Worm (Caenorhabditis elegans) whole organism, midembryonic: Measurements from ENCODE around the gene rps-16.
"Not testable (repeated sequence)": the region's sequence is repeated elsewhere in the genome, so short reads cannot be mapped to it uniquely, and the experiment has no call there.

Source experiments
- T22C8.4 ChIP-seq: fragments of 200-800 bp; sonication (Bioruptor generic); IDR thresholded peaks from 2 replicates; pipeline ENCODE4 v1.3.6; 2022; ENCODE audit warnings: missing genetic modification characterization, missing compliant biosample characterization
- cog-1 ChIP-seq: sonication (generic microtip); optimal IDR thresholded peaks from 2 replicates; lab custom pipeline; 2016; ENCODE audit warnings: missing genetic modification characterization, missing compliant biosample characterization
- flt-1 ChIP-seq: fragments of 200-800 bp; sonication (Bioruptor generic); IDR thresholded peaks from 2 replicates; pipeline ENCODE4 v1.3.6; 2022; ENCODE audit warnings: missing genetic modification characterization, missing compliant biosample characterization
- klf-2 ChIP-seq: fragments of 200-800 bp; sonication (Bioruptor generic); conservative IDR thresholded peaks from 2 replicates; pipeline ENCODE4 v1.3.6; 2022; ENCODE audit warnings: missing genetic modification reagents, missing genetic modification characterization, missing compliant biosample characterization
- med-1 ChIP-seq: sonication (generic microtip); optimal IDR thresholded peaks from 2 replicates; lab custom pipeline; 2017; ENCODE audit warnings: missing genetic modification characterization, mild to moderate bottlenecking, missing compliant biosample characterization, antibody characterized with exemption, missing genetic modification reagents; ENCODE audit not compliant: insufficient read depth
- ref-1 ChIP-seq: fragments of 200-800 bp; sonication (Bioruptor generic); conservative IDR thresholded peaks from 2 replicates; pipeline ENCODE4 v1.3.6; 2022; ENCODE audit warnings: missing genetic modification reagents, missing genetic modification characterization, missing compliant biosample characterization
- tab-1 ChIP-seq: fragments of 200-800 bp; sonication (Bioruptor generic); IDR thresholded peaks from 2 replicates; pipeline ENCODE4 v1.3.6; 2022; ENCODE audit warnings: missing genetic modification characterization, missing compliant biosample characterization
- ztf-23 ChIP-seq: fragments of 200-800 bp; sonication (Bioruptor generic); IDR thresholded peaks from 2 replicates; pipeline ENCODE4 v1.3.6; 2022; ENCODE audit warnings: missing genetic modification reagents, missing genetic modification characterization, missing compliant biosample characterization
- ztf-29 ChIP-seq: fragments of 200-800 bp; sonication (Bioruptor generic); IDR thresholded peaks from 2 replicates; pipeline ENCODE4 v1.3.6; 2022; ENCODE audit warnings: missing genetic modification reagents, missing genetic modification characterization, missing compliant biosample characterization

The rps-16 gene

DNA sequence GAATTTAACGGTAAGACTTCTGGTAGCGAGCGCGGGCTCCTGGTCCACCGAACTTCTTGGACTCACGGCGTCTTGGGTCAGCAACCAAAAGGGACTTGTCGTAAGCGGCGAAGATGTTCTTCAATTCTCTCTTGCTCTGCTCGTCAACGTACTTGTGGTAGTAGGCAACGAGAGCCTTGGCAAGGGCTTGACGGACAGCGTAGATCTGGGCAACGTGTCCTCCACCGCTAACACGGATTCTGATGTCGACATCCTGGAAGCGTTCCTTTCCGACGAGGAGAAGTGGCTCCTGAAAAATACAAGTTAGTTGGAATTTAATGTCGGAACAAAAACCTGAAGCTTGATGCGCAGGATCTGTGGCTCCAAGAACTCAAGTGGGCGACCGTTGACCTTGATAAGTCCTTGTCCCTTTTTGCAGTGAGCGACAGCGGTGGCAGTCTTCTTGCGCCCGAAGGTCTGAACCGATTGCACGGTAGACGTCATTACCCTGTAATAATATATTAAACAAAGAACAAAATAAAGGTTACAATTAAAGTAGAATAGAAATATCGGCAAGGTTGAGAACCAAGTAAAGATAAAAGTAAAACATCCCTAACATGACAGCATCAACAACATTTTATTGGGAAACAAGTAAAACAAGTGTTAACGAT is at the start of gene rps-16:
Gene rps-16 (minus strand): TSS at position 487 of the 650 bp plus-strand sequence.
- TF ChIP-seq tab-1 (GFP tag; lab: Robert Waterston, UW) (no peak), flt-1 (GFP tag; lab: Robert Waterston, UW) (0 out of 2 replicates have a peak, but pooled peaks have one; percentile 6)

DNA sequence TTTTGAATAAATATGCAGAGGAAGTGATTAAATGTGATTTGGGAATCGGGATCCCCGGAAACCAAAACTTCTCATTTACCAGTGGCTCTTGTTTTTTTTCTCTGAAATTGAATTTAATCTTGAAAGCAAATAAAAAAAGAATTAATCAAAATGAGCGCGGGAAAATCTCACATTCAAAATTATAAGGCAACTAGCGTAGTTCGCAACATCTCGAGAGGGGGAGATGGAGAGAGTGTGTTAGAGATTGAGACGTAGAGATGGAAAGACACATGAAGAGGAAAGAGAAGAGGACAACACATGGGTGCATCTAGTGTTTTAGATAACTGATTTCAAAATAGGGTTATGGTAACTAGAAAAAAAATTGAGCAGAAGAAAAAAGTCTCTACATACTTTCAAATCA is 47.8 kb upstream of the rps-16 start, which contains the start of gene sdc-3:
Gene sdc-3 (minus strand): TSS at position 101 of the 400 bp plus-strand sequence.
- no peak for TF ChIP-seq med-1
- TF ChIP-seq klf-2: no peak
- no peak for TF ChIP-seq tab-1 (GFP tag; lab: Robert Waterston, UW)
- TF ChIP-seq flt-1 (GFP tag; lab: Robert Waterston, UW): no peak
- TF ChIP-seq cog-1 (tag; lab: Kevin White, UChicago): no peak
- TF ChIP-seq T22C8.4 (GFP tag; lab: Robert Waterston, UW): no peak
- no peak for TF ChIP-seq ztf-23

- not testable (repeated sequence) for TF ChIP-seq ref-1 (GFP tag; lab: Robert Waterston, UW); tab-1 (GFP tag; lab: Robert Waterston, UW); med-1
Observed at ce11 chrV:15036769-15037168, 36.4 kb upstream of the rps-16 start, which contains the start of gene melo-3. melo-3 (minus strand) TSS chrV:15036869.

DNA sequence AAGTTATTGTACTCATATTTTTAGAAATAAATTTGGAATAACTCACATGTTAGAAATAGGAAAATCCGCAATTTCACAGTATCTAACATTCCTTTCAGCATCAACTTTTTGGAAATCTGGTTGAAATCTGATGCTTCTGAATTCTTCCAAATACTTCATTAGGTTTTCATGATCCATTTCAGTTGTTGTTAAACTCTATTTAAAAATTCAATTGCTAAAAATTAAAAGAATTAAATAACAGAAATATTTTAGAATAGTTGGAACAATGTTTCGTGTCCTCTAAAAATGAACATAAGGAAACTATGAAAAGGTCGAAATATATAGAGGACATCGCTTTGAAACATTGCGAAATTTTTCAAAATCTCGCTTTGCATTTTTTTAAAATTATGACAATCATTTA is 31.0 kb upstream of the rps-16 start, which contains the start of gene cng-1:
Gene cng-1 (minus strand): TSS at position 101 of the 400 bp plus-strand sequence.
- TF ChIP-seq tab-1 (GFP tag; lab: Robert Waterston, UW); ztf-23; ztf-29 (GFP tag; lab: Robert Waterston, UW): not testable (repeated sequence)

- TF ChIP-seq ref-1 (GFP tag; lab: Robert Waterston, UW) (no peak), klf-2 (no peak), flt-1 (GFP tag; lab: Robert Waterston, UW) (no peak), cog-1 (tag; lab: Kevin White, UChicago) (no peak), tab-1 (GFP tag; lab: Robert Waterston, UW) (no peak), ztf-23 (no peak), med-1 (no peak), T22C8.4 (GFP tag; lab: Robert Waterston, UW) (no peak), ztf-29 (GFP tag; lab: Robert Waterston, UW) (no peak)
Observed at ce11 chrV:15028896-15029519, 28.7 kb upstream of the rps-16 start, which contains the start of gene F14H8.8. F14H8.8 (plus strand) TSS chrV:15029469.

DNA sequence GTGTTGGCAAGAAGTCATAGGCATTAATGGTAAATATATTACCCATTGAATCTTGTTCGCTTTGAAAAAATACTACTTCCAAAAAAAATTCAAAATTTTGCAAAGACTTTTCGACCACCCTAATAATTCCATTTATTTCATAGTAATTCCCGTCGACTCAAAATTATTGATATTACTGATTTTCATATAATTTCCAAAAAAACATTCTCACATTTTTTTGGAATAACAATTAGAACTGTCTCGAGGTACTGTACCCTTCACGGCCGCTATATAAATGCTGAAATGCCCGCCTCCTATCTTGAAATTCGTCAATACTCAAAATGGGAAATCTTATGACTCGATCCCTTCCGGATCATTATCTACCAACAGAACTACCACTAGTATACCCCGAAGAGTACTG is 23.2 kb upstream of the rps-16 start, which contains the start of gene F14H8.4:
Gene F14H8.4 (plus strand): TSS at position 301 of the 400 bp plus-strand sequence.
- TF ChIP-seq ztf-29 (GFP tag; lab: Robert Waterston, UW) (no peak), med-1 (no peak), flt-1 (GFP tag; lab: Robert Waterston, UW) (no peak), T22C8.4 (GFP tag; lab: Robert Waterston, UW) (no peak), tab-1 (GFP tag; lab: Robert Waterston, UW) (no peak), ref-1 (GFP tag; lab: Robert Waterston, UW) (no peak)

ce11 chrV:15020732-15021131 is 20.4 kb upstream of the rps-16 start, which contains the start of gene F14H8.5:
F14H8.5 (plus strand) TSS chrV:15021032.
- TF ChIP-seq ref-1 (GFP tag; lab: Robert Waterston, UW) (no peak), cog-1 (tag; lab: Kevin White, UChicago) (no peak), flt-1 (GFP tag; lab: Robert Waterston, UW) (no peak), T22C8.4 (GFP tag; lab: Robert Waterston, UW) (no peak), med-1 (no peak), klf-2 (no peak), ztf-29 (GFP tag; lab: Robert Waterston, UW) (no peak), tab-1 (GFP tag; lab: Robert Waterston, UW) (no peak), ztf-23 (no peak)

- TF ChIP-seq ztf-23 (no peak), cog-1 (tag; lab: Kevin White, UChicago) (no peak), med-1 (no peak), ztf-29 (GFP tag; lab: Robert Waterston, UW) (no peak), T22C8.4 (GFP tag; lab: Robert Waterston, UW) (no peak), flt-1 (GFP tag; lab: Robert Waterston, UW) (no peak), ref-1 (GFP tag; lab: Robert Waterston, UW) (no peak), tab-1 (GFP tag; lab: Robert Waterston, UW) (no peak), klf-2 (no peak)
Observed at ce11 chrV:15020229-15020628, 19.9 kb upstream of the rps-16 start, which contains the start of gene F14H8.2. F14H8.2 (minus strand) TSS chrV:15020329.

DNA sequence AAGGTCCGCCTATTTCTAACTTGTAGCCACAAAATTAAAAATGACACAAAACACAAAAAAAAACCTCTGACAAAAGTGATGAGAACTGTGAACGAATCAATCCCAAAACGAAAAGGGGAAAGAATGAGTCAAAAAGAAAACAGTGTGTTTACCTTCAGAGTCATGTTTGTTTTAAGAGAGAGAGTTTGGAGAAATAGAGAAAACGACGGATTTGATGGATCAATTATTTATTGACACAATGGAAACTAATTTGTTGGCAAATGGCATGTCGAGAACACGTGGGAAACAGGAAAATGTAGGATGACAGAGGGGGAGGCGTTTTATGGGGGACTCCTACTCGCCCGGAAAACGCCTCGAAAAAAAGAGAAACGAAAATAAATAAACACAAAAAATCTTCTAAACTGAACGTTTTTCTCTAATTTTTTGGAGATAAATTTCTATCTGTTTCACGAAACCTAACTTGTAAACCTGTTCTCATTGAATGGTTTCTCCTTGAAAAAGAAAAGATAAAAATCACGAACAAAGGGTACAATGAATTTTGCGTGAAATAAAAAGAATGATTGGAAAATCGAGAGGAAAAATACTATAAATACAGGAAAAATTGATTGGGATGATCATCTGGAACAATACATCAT is 16.6 kb upstream of the rps-16 start:
- no peak for TF ChIP-seq tab-1 (GFP tag; lab: Robert Waterston, UW)
- TF ChIP-seq T22C8.4 (GFP tag; lab: Robert Waterston, UW): no peak
- TF ChIP-seq ref-1 (GFP tag; lab: Robert Waterston, UW): no peak
- no peak for TF ChIP-seq ztf-23
- TF ChIP-seq ztf-29 (GFP tag; lab: Robert Waterston, UW): no peak

DNA sequence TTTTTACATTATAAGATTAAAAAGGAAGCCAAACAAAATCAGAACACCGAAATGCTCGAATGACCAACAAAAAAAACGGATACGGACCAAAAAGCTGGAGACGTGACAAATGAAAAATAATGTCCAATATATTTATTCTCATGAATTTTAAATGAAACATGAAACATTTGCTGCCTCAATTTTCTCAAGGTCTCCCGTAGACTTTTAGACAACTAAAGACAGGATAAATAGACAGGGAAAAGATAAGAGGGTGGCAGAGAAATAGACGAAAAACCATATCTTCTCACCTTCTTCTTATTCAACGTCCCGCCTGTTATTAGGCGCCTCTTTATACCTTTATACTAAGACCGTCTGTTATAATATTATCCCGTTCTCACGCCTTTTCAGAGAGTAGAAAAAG is 15.5 kb upstream of the rps-16 start:
- TF ChIP-seq ztf-29 (GFP tag; lab: Robert Waterston, UW) (no peak), ztf-23 (no peak), T22C8.4 (GFP tag; lab: Robert Waterston, UW) (no peak), flt-1 (GFP tag; lab: Robert Waterston, UW) (no peak), ref-1 (GFP tag; lab: Robert Waterston, UW) (no peak), cog-1 (tag; lab: Kevin White, UChicago) (no peak), med-1 (no peak), klf-2 (no peak), tab-1 (GFP tag; lab: Robert Waterston, UW) (no peak)
